Worm (Caenorhabditis elegans) whole organism, young adult: ENCODE data around the gene T12E12.6.

Source experiments
- B0019.2 ChIP-seq: fragments of 200-800 bp; sonication (Bioruptor generic); conservative IDR thresholded peaks from 2 replicates; pipeline ENCODE4 v1.3.6; 2022; ENCODE audit warnings: missing genetic modification reagents, missing genetic modification characterization, missing compliant biosample characterization
- B0261.1 ChIP-seq: sonication (generic microtip); optimal IDR thresholded peaks from 2 replicates; lab custom pipeline; 2016; ENCODE audit warnings: mild to moderate bottlenecking, missing genetic modification characterization, moderate library complexity, missing compliant biosample characterization
- C06A6.2 ChIP-seq: fragments of 200-800 bp; sonication (Bioruptor generic); conservative IDR thresholded peaks from 2 replicates; pipeline ENCODE4 v1.3.6; 2022; ENCODE audit warnings: missing genetic modification characterization, missing compliant biosample characterization
- F10E7.11 ChIP-seq: sonication (generic microtip); optimal IDR thresholded peaks from 2 replicates; lab custom pipeline; 2017; ENCODE audit warnings: mild to moderate bottlenecking, missing genetic modification characterization, moderate library complexity, missing compliant biosample characterization
- F37B4.10 ChIP-seq: fragments of 200-800 bp; sonication (Bioruptor generic); IDR thresholded peaks from 2 replicates; pipeline ENCODE4 v1.3.6; 2022; ENCODE audit warnings: missing genetic modification characterization, missing compliant biosample characterization
- T07F8.4 ChIP-seq: sonication (generic microtip); optimal IDR thresholded peaks from 2 replicates; lab custom pipeline; 2016; ENCODE audit warnings: mild to moderate bottlenecking, missing genetic modification characterization, moderate library complexity, missing compliant biosample characterization
- T26A5.8 ChIP-seq: sonication (generic microtip); optimal IDR thresholded peaks from 2 replicates; lab custom pipeline; 2016; ENCODE audit warnings: missing genetic modification characterization, missing compliant biosample characterization
- Y53G8AR.9 ChIP-seq: fragments of 200-800 bp; sonication (Bioruptor generic); conservative IDR thresholded peaks from 2 replicates; pipeline ENCODE4 v1.3.6; 2022; ENCODE audit warnings: missing genetic modification reagents, missing genetic modification characterization, missing compliant biosample characterization
- Y56A3A.18 ChIP-seq: fragments of 200-800 bp; sonication (Bioruptor generic); IDR thresholded peaks from 2 replicates; pipeline ENCODE4 v1.3.6; 2022; ENCODE audit warnings: missing genetic modification reagents, missing genetic modification characterization, missing compliant biosample characterization
- Y67H2A.10 ChIP-seq: fragments of 200-800 bp; sonication (Bioruptor generic); conservative IDR thresholded peaks from 2 replicates; pipeline ENCODE4 v1.3.6; 2022; ENCODE audit warnings: missing genetic modification reagents, missing genetic modification characterization, missing compliant biosample characterization
- Y95B8A.8 ChIP-seq: fragments of 200-800 bp; sonication (Bioruptor generic); IDR thresholded peaks from 2 replicates; pipeline ENCODE4 v1.3.6; 2022; ENCODE audit warnings: missing genetic modification reagents, missing genetic modification characterization, missing compliant biosample characterization
- akir-1 ChIP-seq: fragments of 200-800 bp; sonication (Bioruptor generic); optimal IDR thresholded peaks from 2 replicates; lab custom pipeline; 2018; ENCODE audit warnings: mild to moderate bottlenecking, missing genetic modification characterization, moderate library complexity, missing compliant biosample characterization
- aptf-2 ChIP-seq: fragments of 200-800 bp; sonication (Bioruptor generic); conservative IDR thresholded peaks from 2 replicates; pipeline ENCODE4 v1.3.6; 2022; ENCODE audit warnings: missing genetic modification reagents, missing genetic modification characterization, missing compliant biosample characterization
- aptf-3 ChIP-seq: fragments of 200-800 bp; sonication (Bioruptor generic); IDR thresholded peaks from 2 replicates; pipeline ENCODE4 v1.3.6; 2022; ENCODE audit warnings: missing genetic modification characterization, missing compliant biosample characterization
- athp-1 ChIP-seq: sonication (generic microtip); optimal IDR thresholded peaks from 2 replicates; lab custom pipeline; 2017; ENCODE audit warnings: mild to moderate bottlenecking, missing genetic modification characterization, missing compliant biosample characterization
- ceh-40 ChIP-seq: fragments of 200-800 bp; sonication (Bioruptor generic); IDR thresholded peaks from 2 replicates; pipeline ENCODE4 v1.3.6; 2022; ENCODE audit warnings: missing genetic modification characterization, missing compliant biosample characterization
- ceh-58 ChIP-seq: fragments of 200-800 bp; sonication (Bioruptor generic); IDR thresholded peaks from 2 replicates; pipeline ENCODE4 v1.3.6; 2022; ENCODE audit warnings: missing genetic modification characterization, missing compliant biosample characterization
- ceh-91 ChIP-seq: fragments of 200-800 bp; sonication (Bioruptor generic); IDR thresholded peaks from 2 replicates; pipeline ENCODE4 v1.3.6; 2022; ENCODE audit warnings: missing genetic modification reagents, missing genetic modification characterization, missing compliant biosample characterization
- die-1 ChIP-seq: sonication (generic microtip); optimal IDR thresholded peaks from 2 replicates; lab custom pipeline; 2016; ENCODE audit warnings: missing genotype, mild to moderate bottlenecking, missing genetic modification characterization, missing compliant biosample characterization
- dpff-1 ChIP-seq: sonication (generic microtip); optimal IDR thresholded peaks from 2 replicates; lab custom pipeline; 2017; ENCODE audit warnings: mild to moderate bottlenecking, missing genetic modification characterization, missing compliant biosample characterization
- efl-1 ChIP-seq: fragments of 150-350 bp; optimal IDR thresholded peaks from 2 replicates; lab custom pipeline; 2014; ENCODE audit warnings: missing biosample characterization, missing genetic modification reagents, missing genetic modification characterization
- egl-18 ChIP-seq: fragments of 200-800 bp; sonication (Bioruptor generic); IDR thresholded peaks from 2 replicates; pipeline ENCODE4 v1.3.6; 2022; ENCODE audit warnings: missing genetic modification reagents, missing genetic modification characterization, missing compliant biosample characterization
- hrde-1 ChIP-seq: sonication (generic microtip); optimal IDR thresholded peaks from 2 replicates; lab custom pipeline; 2016; ENCODE audit warnings: missing genetic modification characterization, mild to moderate bottlenecking, missing compliant biosample characterization, moderate library complexity, missing genotype, missing genetic modification reagents, borderline replicate concordance
- lag-1 ChIP-seq: fragments of 200-800 bp; sonication (Bioruptor generic); IDR thresholded peaks from 2 replicates; pipeline ENCODE4 v1.3.6; 2022; ENCODE audit warnings: missing genetic modification reagents, missing genetic modification characterization, missing compliant biosample characterization
- lin-26 ChIP-seq: fragments of 200-800 bp; sonication (Bioruptor generic); IDR thresholded peaks from 2 replicates; pipeline ENCODE4 v1.3.6; 2022; ENCODE audit warnings: missing genetic modification reagents, missing genetic modification characterization, missing compliant biosample characterization
- lin-40 ChIP-seq: sonication (generic microtip); optimal IDR thresholded peaks from 2 replicates; lab custom pipeline; 2016; ENCODE audit warnings: missing genetic modification characterization, mild to moderate bottlenecking, missing compliant biosample characterization, missing genotype, missing genetic modification reagents
- lsl-1 ChIP-seq: fragments of 200-800 bp; sonication (Bioruptor generic); optimal IDR thresholded peaks from 2 replicates; lab custom pipeline; 2018; ENCODE audit warnings: mild to moderate bottlenecking, missing genetic modification characterization, moderate library complexity, missing compliant biosample characterization
- madf-10 ChIP-seq: sonication (generic microtip); optimal IDR thresholded peaks from 2 replicates; lab custom pipeline; 2016; ENCODE audit warnings: mild to moderate bottlenecking, missing genetic modification characterization, missing compliant biosample characterization
- madf-3 ChIP-seq: fragments of 200-800 bp; sonication (Bioruptor generic); IDR thresholded peaks from 2 replicates; pipeline ENCODE4 v1.3.6; 2022; ENCODE audit warnings: missing genetic modification reagents, missing genetic modification characterization, missing compliant biosample characterization
- madf-6 ChIP-seq: fragments of 200-800 bp; sonication (Bioruptor generic); IDR thresholded peaks from 2 replicates; pipeline ENCODE4 v1.3.6; 2022; ENCODE audit warnings: missing genetic modification reagents, missing genetic modification characterization, missing compliant biosample characterization
- madf-8 ChIP-seq: fragments of 200-800 bp; sonication (Bioruptor generic); conservative IDR thresholded peaks from 2 replicates; pipeline ENCODE4 v1.3.6; 2022; ENCODE audit warnings: missing genetic modification reagents, missing genetic modification characterization, missing compliant biosample characterization
- mxl-1 ChIP-seq: sonication (generic microtip); optimal IDR thresholded peaks from 2 replicates; lab custom pipeline; 2016; ENCODE audit warnings: missing genetic modification characterization, missing compliant biosample characterization
- nfya-2 ChIP-seq: fragments of 200-800 bp; sonication (Bioruptor generic); IDR thresholded peaks from 2 replicates; pipeline ENCODE4 v1.3.6; 2022; ENCODE audit warnings: missing genetic modification reagents, missing genetic modification characterization, missing compliant biosample characterization
- nhr-80 ChIP-seq: sonication (generic microtip); optimal IDR thresholded peaks from 2 replicates; lab custom pipeline; 2016; ENCODE audit warnings: missing genetic modification characterization, missing compliant biosample characterization
- nhr-90 ChIP-seq: sonication (generic microtip); optimal IDR thresholded peaks from 2 replicates; lab custom pipeline; 2016; ENCODE audit warnings: missing genotype, mild to moderate bottlenecking, missing genetic modification characterization, missing compliant biosample characterization
- pbrm-1 ChIP-seq: fragments of 200-800 bp; sonication (Bioruptor generic); IDR thresholded peaks from 2 replicates; pipeline ENCODE4 v1.3.6; 2022; ENCODE audit warnings: missing genetic modification reagents, missing genetic modification characterization, missing compliant biosample characterization
- sdz-38 ChIP-seq: sonication (generic microtip); optimal IDR thresholded peaks from 2 replicates; lab custom pipeline; 2016; ENCODE audit warnings: missing genotype, missing genetic modification characterization, missing compliant biosample characterization
- snpc-1.1 ChIP-seq: sonication (generic microtip); optimal IDR thresholded peaks from 2 replicates; lab custom pipeline; 2017; ENCODE audit warnings: missing genetic modification characterization, mild to moderate bottlenecking, missing compliant biosample characterization, antibody characterized with exemption, moderate library complexity, missing genotype, missing genetic modification reagents; ENCODE audit not compliant: insufficient read depth
- snpc-1.3 ChIP-seq: sonication (generic microtip); optimal IDR thresholded peaks from 2 replicates; lab custom pipeline; 2017; ENCODE audit warnings: missing genetic modification characterization, mild to moderate bottlenecking, missing compliant biosample characterization, antibody characterized with exemption, moderate library complexity, missing genotype, missing genetic modification reagents; ENCODE audit not compliant: insufficient read depth
- snpc-4 ChIP-seq, 5 experiments: fragments of 150-350 bp in 1 of 5; sonication (generic microtip) in 4 of 5; optimal IDR thresholded peaks; 2 replicates each; lab custom pipeline; 2014 to 2018; ENCODE audit warnings: missing genetic modification characterization in 5 of 5, missing biosample characterization in 3 of 5, antibody characterized with exemption in 2 of 5, mild to moderate bottlenecking in 2 of 5, missing compliant biosample characterization in 2 of 5, missing genotype in 2 of 5, moderate library complexity in 2 of 5, missing genetic modification reagents in 1 of 5
- sptf-2 ChIP-seq: fragments of 200-800 bp; sonication (Bioruptor generic); optimal IDR thresholded peaks from 2 replicates; lab custom pipeline; 2018; ENCODE audit warnings: mild to moderate bottlenecking, missing genetic modification characterization, missing compliant biosample characterization
- tlf-1 ChIP-seq: fragments of 200-800 bp; sonication (Bioruptor generic); optimal IDR thresholded peaks from 2 replicates; lab custom pipeline; 2018; ENCODE audit warnings: mild to moderate bottlenecking, missing genetic modification characterization, missing compliant biosample characterization
- unc-62 ChIP-seq: fragments of 150-350 bp; optimal IDR thresholded peaks from 2 replicates; lab custom pipeline; 2014; ENCODE audit warnings: missing biosample characterization, missing genetic modification reagents, missing genetic modification characterization
- zfh-2 ChIP-seq: fragments of 200-800 bp; sonication (Bioruptor generic); conservative IDR thresholded peaks from 2 replicates; pipeline ENCODE4 v1.3.6; 2022; ENCODE audit warnings: missing genetic modification reagents, missing genetic modification characterization, missing compliant biosample characterization
- ztf-18 ChIP-seq: sonication (generic microtip); optimal IDR thresholded peaks from 2 replicates; lab custom pipeline; 2016; ENCODE audit warnings: missing genotype, mild to moderate bottlenecking, missing genetic modification characterization, missing compliant biosample characterization

Gene T12E12.6

ce11 chrIV:5591134-5591533 lies 17.2 kb upstream of the T12E12.6 start (continued):
- TF ChIP-seq dpff-1 (tag; lab: Kevin White, UChicago) (no peak), nfya-2 (GFP tag; lab: Robert Waterston, UW) (no peak), die-1 (tag; lab: Kevin White, UChicago) (no peak), madf-3 (GFP tag; lab: Robert Waterston, UW) (peak; percentile 52; the same call in 1 of the 2 replicates), zfh-2 (GFP tag; lab: Robert Waterston, UW) (no peak), ceh-40 (GFP tag; lab: Robert Waterston, UW) (0 out of 2 replicates have a peak, but pooled peaks have one; percentile 3), sptf-2 (GFP tag; lab: Kevin White, UChicago) (no peak), snpc-4 (GFP tag; optimal IDR thresholded peaks at IDR 0.05; lab: Kevin White, UChicago) (no peak), snpc-4 (tag; optimal IDR thresholded peaks at IDR 0.05; lab: Kevin White, UChicago) (peak in 3 of 4 experiments; percentile 24 to 52 (median 39)), aptf-3 (no peak), madf-6 (no peak), ztf-18 (tag; lab: Kevin White, UChicago) (no peak), F37B4.10 (GFP tag; lab: Robert Waterston, UW) (no peak), lin-40 (tag; lab: Kevin White, UChicago) (peak; percentile 90), aptf-2 (GFP tag; lab: Robert Waterston, UW) (no peak), egl-18 (GFP tag; lab: Robert Waterston, UW) (no peak), madf-10 (tag; lab: Kevin White, UChicago) (peak; percentile 61), efl-1 (GFP tag; lab: Kevin White, UChicago) (no peak), unc-62 (GFP tag; lab: Kevin White, UChicago) (peak; percentile 93), lag-1 (no peak), nhr-90 (peak; percentile 72), akir-1 (GFP tag; lab: Kevin White, UChicago) (no peak), Y67H2A.10 (GFP tag; lab: Robert Waterston, UW) (no peak), snpc-1.1 (tag; lab: Kevin White, UChicago) (no peak), snpc-1.3 (tag; lab: Kevin White, UChicago) (no peak), T26A5.8 (no peak), hrde-1 (no peak), Y95B8A.8 (peak; percentile 73; the same call in 1 of the 2 replicates), T07F8.4 (tag; lab: Kevin White, UChicago) (no peak), F10E7.11 (no peak), madf-8 (GFP tag; lab: Robert Waterston, UW) (no peak), Y53G8AR.9 (GFP tag; lab: Robert Waterston, UW) (no peak), B0261.1 (tag; lab: Kevin White, UChicago) (no peak), sdz-38 (tag; lab: Kevin White, UChicago) (no peak), nhr-80 (peak; percentile 94), pbrm-1 (GFP tag; lab: Robert Waterston, UW) (peak; percentile 47; the same call in 1 of the 2 replicates), ceh-58 (GFP tag; lab: Robert Waterston, UW) (no peak), tlf-1 (GFP tag; lab: Kevin White, UChicago) (peak; percentile 80), C06A6.2 (GFP tag; lab: Robert Waterston, UW) (peak; percentile 77), B0019.2 (GFP tag; lab: Robert Waterston, UW) (no peak), mxl-1 (no peak), Y56A3A.18 (GFP tag; lab: Robert Waterston, UW) (no peak), athp-1 (tag; lab: Kevin White, UChicago) (no peak), ceh-91 (GFP tag; lab: Robert Waterston, UW) (no peak), lsl-1 (GFP tag; lab: Kevin White, UChicago) (no peak), lin-26 (GFP tag; lab: Robert Waterston, UW) (peak; percentile 67)
